Worm (Caenorhabditis elegans) whole organism, L3 larva: Measurements from ENCODE around the gene nphp-1.

Experiments
- R02D3.7 ChIP-seq: fragments of 150-350 bp; optimal IDR thresholded peaks from 2 replicates; lab custom pipeline; 2014; ENCODE audit warnings: missing biosample characterization, missing genetic modification characterization
- ZK546.5 ChIP-seq: sonication (generic microtip); optimal IDR thresholded peaks from 2 replicates; lab custom pipeline; 2017; ENCODE audit warnings: missing biosample characterization, missing genetic modification characterization
- aly-2 ChIP-seq: fragments of 150-350 bp; optimal IDR thresholded peaks from 2 replicates; lab custom pipeline; 2014; ENCODE audit warnings: missing biosample characterization, missing genetic modification characterization
- ama-1 ChIP-seq: fragments of 150-350 bp; optimal IDR thresholded peaks from 2 replicates; lab custom pipeline; 2018
- ceh-28 ChIP-seq: fragments of 150-350 bp; optimal IDR thresholded peaks from 2 replicates; lab custom pipeline; 2014; ENCODE audit warnings: missing biosample characterization, missing genetic modification reagents, missing genetic modification characterization
- ceh-9 ChIP-seq: sonication (generic microtip); optimal IDR thresholded peaks from 2 replicates; lab custom pipeline; 2018; ENCODE audit warnings: missing biosample characterization, missing genetic modification characterization
- daf-12 ChIP-seq: fragments of 150-350 bp; optimal IDR thresholded peaks from 2 replicates; lab custom pipeline; 2014; ENCODE audit warnings: missing biosample characterization, missing genetic modification reagents, missing genetic modification characterization
- egl-27 ChIP-seq: sonication (generic microtip); optimal IDR thresholded peaks from 4 replicates; lab custom pipeline; 2017; ENCODE audit warnings: missing biosample characterization, missing genetic modification reagents, missing genetic modification characterization
- egl-5 ChIP-seq: fragments of 150-350 bp; optimal IDR thresholded peaks from 2 replicates; lab custom pipeline; 2017; ENCODE audit warnings: missing biosample characterization, missing genetic modification reagents, missing genetic modification characterization, inconsistent platforms
- elt-1 ChIP-seq: fragments of 150-350 bp; optimal IDR thresholded peaks from 2 replicates; lab custom pipeline; 2014; ENCODE audit warnings: missing biosample characterization, missing genetic modification characterization
- elt-2 ChIP-seq: sonication (generic microtip); optimal IDR thresholded peaks from 2 replicates; lab custom pipeline; 2016; ENCODE audit warnings: missing genetic modification reagents, mild to moderate bottlenecking, missing genetic modification characterization, missing compliant biosample characterization
- elt-3 ChIP-seq, 3 experiments: fragments of 150-350 bp in 1 of 3; sonication (generic microtip) in 2 of 3; optimal IDR thresholded peaks; 2 replicates in 2 of 3; 4 replicates in 1 of 3; lab custom pipeline; 2014 to 2017; ENCODE audit warnings: missing biosample characterization in 3 of 3, missing genetic modification characterization in 3 of 3
- eor-1 ChIP-seq, 2 experiments: fragments of 150-350 bp; optimal IDR thresholded peaks; 2 replicates each; lab custom pipeline; 2014 to 2018; ENCODE audit warnings: missing biosample characterization in 2 of 2, missing genetic modification characterization in 2 of 2
- fkh-2 ChIP-seq: fragments of 150-350 bp; optimal IDR thresholded peaks from 2 replicates; lab custom pipeline; 2014; ENCODE audit warnings: missing biosample characterization, missing genetic modification reagents, missing genetic modification characterization
- fos-1 ChIP-seq: fragments of 150-350 bp; optimal IDR thresholded peaks from 2 replicates; lab custom pipeline; 2014; ENCODE audit warnings: missing biosample characterization, missing genetic modification characterization
- hmg-11 ChIP-seq: sonication (generic microtip); optimal IDR thresholded peaks from 2 replicates; lab custom pipeline; 2016; ENCODE audit warnings: missing genetic modification characterization, missing compliant biosample characterization
- jun-1 ChIP-seq: fragments of 150-350 bp; optimal IDR thresholded peaks from 2 replicates; lab custom pipeline; 2014; ENCODE audit warnings: missing biosample characterization, missing genetic modification reagents, missing genetic modification characterization
- lin-15B ChIP-seq: fragments of 150-350 bp; optimal IDR thresholded peaks from 2 replicates; lab custom pipeline; 2014; ENCODE audit warnings: missing biosample characterization, missing genetic modification characterization
- lin-39 ChIP-seq: fragments of 150-350 bp; optimal IDR thresholded peaks from 2 replicates; lab custom pipeline; 2018; ENCODE audit warnings: missing biosample characterization, missing genetic modification reagents, missing genetic modification characterization
- mdl-1 ChIP-seq: fragments of 150-350 bp; optimal IDR thresholded peaks from 2 replicates; lab custom pipeline; 2014; ENCODE audit warnings: missing biosample characterization, missing genetic modification characterization
- nfya-1 ChIP-seq: sonication (generic microtip); optimal IDR thresholded peaks from 2 replicates; lab custom pipeline; 2017; ENCODE audit warnings: missing genetic modification characterization, mild to moderate bottlenecking, missing compliant biosample characterization, antibody characterized with exemption, moderate library complexity; ENCODE audit not compliant: insufficient read depth
- nhr-11 ChIP-seq: fragments of 150-350 bp; optimal IDR thresholded peaks from 2 replicates; lab custom pipeline; 2014; ENCODE audit warnings: missing biosample characterization, missing genetic modification characterization
- nhr-12 ChIP-seq: fragments of 150-350 bp; optimal IDR thresholded peaks from 2 replicates; lab custom pipeline; 2014; ENCODE audit warnings: missing biosample characterization, missing genetic modification characterization
- nhr-23 ChIP-seq: fragments of 150-350 bp; optimal IDR thresholded peaks from 2 replicates; lab custom pipeline; 2014; ENCODE audit warnings: missing biosample characterization, missing genetic modification reagents, missing genetic modification characterization
- nhr-25 ChIP-seq: sonication (generic microtip); optimal IDR thresholded peaks from 2 replicates; lab custom pipeline; 2017; ENCODE audit warnings: missing biosample characterization, missing genetic modification characterization
- nhr-28 ChIP-seq: fragments of 150-350 bp; optimal IDR thresholded peaks from 2 replicates; lab custom pipeline; 2014; ENCODE audit warnings: missing biosample characterization, missing genetic modification characterization
- nhr-67 ChIP-seq: fragments of 150-350 bp; optimal IDR thresholded peaks from 2 replicates; lab custom pipeline; 2014; ENCODE audit warnings: missing biosample characterization, missing genetic modification characterization
- nhr-76 ChIP-seq: fragments of 150-350 bp; sonication (generic microtip); optimal IDR thresholded peaks from 5 replicates; lab custom pipeline; 2014; ENCODE audit warnings: missing biosample characterization, missing genetic modification characterization
- nhr-77 ChIP-seq: fragments of 150-350 bp; optimal IDR thresholded peaks from 2 replicates; lab custom pipeline; 2014; ENCODE audit warnings: missing biosample characterization, missing genetic modification characterization
- pha-4 ChIP-seq: fragments of 150-350 bp; optimal IDR thresholded peaks from 2 replicates; lab custom pipeline; 2014; ENCODE audit warnings: missing biosample characterization, missing genetic modification reagents, missing genetic modification characterization
- pqm-1 ChIP-seq: fragments of 150-350 bp; optimal IDR thresholded peaks from 2 replicates; lab custom pipeline; 2017; ENCODE audit warnings: missing biosample characterization, missing genetic modification characterization, inconsistent platforms
- sea-2 ChIP-seq: fragments of 150-350 bp; sonication (generic microtip); optimal IDR thresholded peaks from 4 replicates; lab custom pipeline; 2014; ENCODE audit warnings: missing biosample characterization, missing genetic modification reagents, missing genetic modification characterization
- skn-1 ChIP-seq: fragments of 150-350 bp; optimal IDR thresholded peaks from 2 replicates; lab custom pipeline; 2014; ENCODE audit warnings: missing biosample characterization, missing genetic modification characterization
- snpc-4 ChIP-seq: fragments of 150-350 bp; optimal IDR thresholded peaks from 2 replicates; lab custom pipeline; 2014; ENCODE audit warnings: missing biosample characterization, missing genetic modification characterization
- unc-39 ChIP-seq: sonication (generic microtip); optimal IDR thresholded peaks from 4 replicates; lab custom pipeline; 2017; ENCODE audit warnings: missing biosample characterization, missing genetic modification characterization
- ztf-11 ChIP-seq: fragments of 150-350 bp; optimal IDR thresholded peaks from 2 replicates; lab custom pipeline; 2014; ENCODE audit warnings: missing biosample characterization, missing genetic modification characterization

Gene nphp-1

DNA sequence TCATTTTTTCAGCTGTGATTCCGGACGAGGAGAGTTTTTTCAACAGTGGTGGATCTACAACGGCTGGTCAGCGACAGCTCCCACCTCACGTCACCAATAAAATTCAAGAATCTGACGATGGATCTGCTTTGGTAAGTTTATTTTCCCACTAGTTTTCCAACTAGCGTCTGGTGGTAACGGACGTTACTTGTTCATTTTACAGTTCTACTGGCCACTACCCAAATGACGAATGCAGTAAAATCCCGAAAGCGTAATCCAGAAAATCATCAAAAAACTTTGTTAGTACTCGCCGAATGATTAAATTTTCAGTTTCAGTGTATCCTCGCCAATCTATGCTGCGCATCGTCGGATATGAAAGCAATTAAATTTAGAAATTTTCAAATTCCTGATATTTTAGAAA lies 7.5 kb upstream of the nphp-1 start:
- TF ChIP-seq elt-3 (tag; optimal IDR thresholded peaks at IDR 0.05; lab: Kevin White, UChicago) (no peak), unc-39 (tag; lab: Kevin White, UChicago) (no peak), jun-1 (no peak), eor-1 (tag; optimal IDR thresholded peaks at IDR 0.05; lab: Kevin White, UChicago) (no peak), ceh-9 (tag; lab: Kevin White, UChicago) (no peak), sea-2 (GFP tag; lab: Kevin White, UChicago) (no peak), nhr-67 (tag; lab: Kevin White, UChicago) (no peak), nfya-1 (tag; lab: Kevin White, UChicago) (no peak), skn-1 (tag; lab: Kevin White, UChicago) (no peak), nhr-11 (tag; lab: Kevin White, UChicago) (no peak), fkh-2 (no peak), nhr-12 (tag; lab: Kevin White, UChicago) (no peak), nhr-77 (tag; lab: Kevin White, UChicago) (no peak), ZK546.5 (tag; lab: Kevin White, UChicago) (no peak), R02D3.7 (no peak), ztf-11 (tag; lab: Kevin White, UChicago) (no peak), egl-5 (no peak), snpc-4 (no peak), ama-1 (lab: Kevin White, UChicago) (no peak)

DNA sequence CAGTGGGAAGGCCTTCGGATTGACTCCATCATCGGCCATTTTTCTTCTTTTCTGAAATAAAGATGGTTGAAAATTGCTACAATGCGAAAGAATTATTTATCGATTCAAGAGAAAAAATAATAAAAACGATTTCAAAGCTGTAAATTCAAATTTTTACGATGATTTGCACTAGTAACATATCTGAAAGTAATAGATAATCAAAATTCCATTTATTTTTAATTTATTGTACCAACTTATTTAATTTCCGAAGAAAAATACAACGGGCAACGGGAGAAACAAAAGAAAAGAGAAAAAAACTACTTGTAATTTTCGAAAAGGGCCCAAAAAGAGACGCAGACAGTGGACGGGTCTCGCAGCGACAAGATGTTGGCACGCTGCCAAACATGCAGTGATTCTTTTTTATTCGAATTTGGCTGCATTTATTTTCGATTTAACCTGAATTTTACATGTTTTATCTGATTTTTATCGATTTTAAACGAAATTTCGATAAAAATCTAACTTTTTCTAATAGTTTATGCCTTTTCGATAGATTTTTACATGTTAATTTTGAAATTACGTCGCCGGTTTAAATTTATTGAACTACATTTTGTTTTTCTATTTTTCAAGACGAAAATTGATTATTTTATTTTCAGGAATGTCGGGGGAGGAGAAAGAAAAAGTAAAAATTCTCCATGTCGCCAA lies 6.7 kb upstream of the nphp-1 start, which contains the start of the genes snu-13 and rsp-7:
TSS of gene snu-13 (minus strand) at position 51 of the 681 bp plus-strand sequence.
TSS of gene rsp-7 (plus strand) at position 631 of the 681 bp plus-strand sequence.
- TF ChIP-seq egl-5 (peak; percentile 70), nhr-67 (tag; lab: Kevin White, UChicago) (no peak), skn-1 (tag; lab: Kevin White, UChicago) (peak; percentile 74), lin-39 (peak; percentile 39), hmg-11 (tag; lab: Kevin White, UChicago) (peak; percentile 63), daf-12 (no peak), nhr-25 (tag; lab: Kevin White, UChicago) (peak; percentile 84), nfya-1 (tag; lab: Kevin White, UChicago) (peak; percentile 88), elt-2 (tag; lab: Kevin White, UChicago) (peak; percentile 48), nhr-76 (tag; lab: Kevin White, UChicago) (no peak), fos-1 (tag; lab: Kevin White, UChicago) (no peak), nhr-11 (tag; lab: Kevin White, UChicago) (no peak), snpc-4 (peak; percentile 79), ceh-28 (tag; lab: Kevin White, UChicago) (no peak), lin-15B (peak; percentile 89), nhr-28 (tag; lab: Kevin White, UChicago) (no peak), R02D3.7 (peak; percentile 17), unc-39 (tag; lab: Kevin White, UChicago) (no peak), mdl-1 (no peak), aly-2 (tag; lab: Kevin White, UChicago) (no peak), pqm-1 (tag; lab: Kevin White, UChicago) (peak; percentile 48), nhr-23 (peak; percentile 87), elt-1 (tag; lab: Kevin White, UChicago) (no peak), pha-4 (tag; lab: Kevin White, UChicago) (peak; percentile 86)

DNA sequence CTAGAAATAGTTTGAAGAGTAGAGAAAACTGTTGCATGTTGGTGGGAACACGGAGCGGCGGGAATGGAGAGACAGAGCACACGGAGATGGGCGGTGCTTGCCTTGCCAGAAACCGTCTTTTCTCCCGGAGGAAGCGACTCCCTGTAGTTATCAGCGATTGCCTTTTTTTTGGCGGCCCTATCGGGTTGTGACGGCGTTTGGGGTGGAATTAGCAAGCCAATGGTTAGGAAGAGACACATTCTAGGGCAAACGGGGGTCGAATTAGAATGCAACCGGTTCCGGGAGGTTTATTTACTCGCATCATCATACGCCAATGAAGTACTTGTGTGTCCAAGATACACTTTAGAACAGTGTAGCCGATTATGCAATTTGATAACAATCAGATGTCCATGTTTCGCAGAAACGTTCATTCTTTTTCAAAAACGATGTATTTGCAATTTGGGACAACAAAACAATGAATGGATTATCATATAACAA lies 5.6 kb upstream of the nphp-1 start, which contains the start of gene lact-3:
TSS of gene lact-3 (minus strand) at position 51 of the 477 bp plus-strand sequence.
- TF ChIP-seq daf-12 (no peak), nfya-1 (tag; lab: Kevin White, UChicago) (no peak), jun-1 (peak; percentile 25), elt-2 (tag; lab: Kevin White, UChicago) (peak; percentile 70), nhr-23 (peak; percentile 69), nhr-12 (tag; lab: Kevin White, UChicago) (no peak), nhr-25 (tag; lab: Kevin White, UChicago) (peak; percentile 42), ama-1 (lab: Kevin White, UChicago) (peak; percentile 48), aly-2 (tag; lab: Kevin White, UChicago) (peak; percentile 29), R02D3.7 (no peak)

DNA sequence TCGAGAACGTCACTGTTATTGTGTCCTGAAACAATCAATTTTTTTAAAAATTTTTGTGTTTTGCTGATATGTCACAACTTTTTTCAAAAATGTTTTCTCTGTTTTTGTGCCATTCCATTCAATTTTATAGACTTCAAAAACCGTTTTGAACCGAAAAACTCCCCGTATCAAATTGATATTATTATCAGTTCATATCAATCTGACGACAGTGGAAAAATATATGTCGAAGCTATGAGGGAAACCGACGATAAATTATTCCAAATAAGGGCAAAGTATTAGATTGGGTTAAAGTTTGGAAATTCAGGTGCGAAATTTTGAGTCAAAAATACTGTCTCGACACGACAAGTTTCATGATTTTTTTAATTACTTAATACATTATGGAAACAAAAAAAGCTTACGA lies 4.3 kb upstream of the nphp-1 start:
- no peak for TF ChIP-seq nfya-1 (tag; lab: Kevin White, UChicago)
- TF ChIP-seq ceh-28 (tag; lab: Kevin White, UChicago), result no peak
- no peak for TF ChIP-seq mdl-1
- no peak for TF ChIP-seq nhr-67 (tag; lab: Kevin White, UChicago)
- no peak for TF ChIP-seq egl-27
- no peak for TF ChIP-seq egl-5
- TF ChIP-seq elt-2 (tag; lab: Kevin White, UChicago), result peak; percentile 58
- TF ChIP-seq, all 47 proteins: peak for 1
